Worm (Caenorhabditis elegans): ENCODE measurements around the gene rps-5.

The rps-5 gene

ce11 chrIV:11063962-11064361 is 46.9 kb downstream of the rps-5 start, which contains the start of gene ttr-16:
Gene ttr-16 (minus strand): TSS chrIV:11064137.
- TF ChIP-seq him-1 (tag; optimal IDR thresholded peaks at IDR 0.05), result no peak
- no peak for TF ChIP-seq dao-5 (tag; optimal IDR thresholded peaks at IDR 0.05)
- TF ChIP-seq W03F9.2 (tag; optimal IDR thresholded peaks at IDR 0.05), result no peak

ce11 chrIV:11062984-11063613 is 47.7 kb downstream of the rps-5 start:
- TF ChIP-seq W03F9.2 (tag; optimal IDR thresholded peaks at IDR 0.05) (no peak), dao-5 (tag; optimal IDR thresholded peaks at IDR 0.05) (no peak), him-1 (tag; optimal IDR thresholded peaks at IDR 0.05) (no peak)
